Worm (Caenorhabditis elegans): ENCODE data around the gene pot-2.
A peak's percentile ranks its signal among the peaks of the same experiment; 100 is the strongest.

Gene pot-2

DNA sequence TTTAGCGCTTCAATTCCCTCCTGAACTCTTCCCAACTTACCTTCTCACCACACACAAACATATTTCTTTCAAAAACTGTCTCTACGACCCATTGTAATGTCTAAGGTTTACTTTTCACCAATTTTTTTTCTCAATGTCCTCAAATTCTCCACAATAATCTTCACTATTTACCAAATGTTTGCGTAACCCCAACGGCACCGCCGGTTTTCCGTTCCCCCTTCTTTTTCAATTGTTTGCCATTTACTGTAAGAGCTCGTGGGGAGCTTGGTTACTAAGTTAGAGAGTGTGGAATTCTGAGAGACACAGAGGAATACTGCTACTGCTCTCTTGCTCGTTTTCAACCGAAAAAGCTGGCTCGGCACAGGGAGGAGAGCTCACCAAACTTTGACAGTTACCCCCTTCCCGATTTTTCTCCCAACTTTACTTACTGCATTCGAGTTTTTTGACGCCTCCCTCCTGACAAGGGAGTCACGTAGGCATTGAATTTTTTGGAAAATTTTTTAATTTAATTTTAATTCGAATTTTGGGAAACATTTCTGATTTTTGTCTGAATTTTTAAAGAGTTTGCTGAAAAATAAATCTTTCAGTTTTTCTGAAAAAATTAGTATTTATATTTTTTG lies 46.7 kb downstream of the pot-2 start:
- TF ChIP-seq snpc-4 (tag; optimal IDR thresholded peaks at IDR 0.05) (no peak), pha-4 (tag; optimal IDR thresholded peaks at IDR 0.05) (peak; percentile 88), egl-5 (tag; optimal IDR thresholded peaks at IDR 0.05) (no peak), ztf-4 (tag; optimal IDR thresholded peaks at IDR 0.05) (no peak), daf-12 (tag; optimal IDR thresholded peaks at IDR 0.05) (no peak), ceh-82 (tag; optimal IDR thresholded peaks at IDR 0.05) (no peak)

DNA sequence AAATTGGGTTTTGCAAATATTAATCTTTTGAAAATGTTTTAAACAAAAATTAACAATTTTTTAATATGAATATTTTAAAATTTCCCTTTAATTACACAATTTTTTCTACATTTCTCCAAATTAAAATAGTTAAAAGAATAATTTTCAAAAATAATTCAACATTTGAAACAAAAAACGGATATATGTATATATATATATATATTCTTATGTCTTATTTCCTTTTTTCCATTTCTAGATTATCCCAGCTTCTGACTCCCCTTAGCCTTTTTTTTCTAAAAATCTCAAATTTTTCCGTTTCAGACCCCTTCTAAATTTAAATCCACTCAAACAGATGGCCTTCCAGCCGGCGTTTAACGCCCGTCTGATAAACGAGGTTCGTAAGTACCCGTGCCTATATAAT lies 49.3 kb downstream of the pot-2 start, which contains the start of gene madf-5:
TSS of gene madf-5 (plus strand) at position 301 of the 400 bp plus-strand sequence.
- TF ChIP-seq nhr-237 (tag; optimal IDR thresholded peaks at IDR 0.05) (no peak), zag-1 (tag; optimal IDR thresholded peaks at IDR 0.05) (no peak), R02D3.7 (tag; optimal IDR thresholded peaks at IDR 0.05) (no peak), nhr-28 (tag; optimal IDR thresholded peaks at IDR 0.05) (no peak)
